Fruit fly (Drosophila melanogaster) whole organism, embryonic: ENCODE results near the gene CG16995.

Source experiments
- CG10543 ChIP-seq: fragments of 200-800 bp; sonication (Bioruptor generic); optimal IDR thresholded peaks from 3 replicates; lab custom pipeline; 2017; ENCODE audit warnings: missing biosample characterization, mild to moderate bottlenecking, missing genetic modification characterization, moderate library complexity
- CG11504 ChIP-seq: fragments of 200-800 bp; sonication (Bioruptor generic); optimal IDR thresholded peaks from 3 replicates; lab custom pipeline; 2019; ENCODE audit warnings: missing biosample characterization, mild to moderate bottlenecking, missing genetic modification characterization, moderate library complexity
- CG11695 ChIP-seq: fragments of 200-800 bp; sonication (Bioruptor generic); IDR thresholded peaks from 3 replicates; pipeline ENCODE4 v1.3.6; 2022; ENCODE audit warnings: missing biosample characterization, missing genetic modification characterization
- CG12155 ChIP-seq: fragments of 200-800 bp; sonication (Bioruptor generic); optimal IDR thresholded peaks from 3 replicates; lab custom pipeline; 2016; ENCODE audit warnings: missing biosample characterization, missing genetic modification characterization
- CG1233 ChIP-seq: fragments of 200-800 bp; sonication (Bioruptor generic); optimal IDR thresholded peaks from 4 replicates; lab custom pipeline; 2018; ENCODE audit warnings: missing biosample characterization, mild to moderate bottlenecking, missing genetic modification characterization
- CG12391 ChIP-seq: fragments of 200-800 bp; sonication (Bioruptor generic); optimal IDR thresholded peaks from 3 replicates; lab custom pipeline; 2018; ENCODE audit warnings: missing biosample characterization, mild to moderate bottlenecking, missing genetic modification characterization, moderate library complexity
- CG12659 ChIP-seq: fragments of 200-800 bp; sonication (Bioruptor generic); optimal IDR thresholded peaks from 3 replicates; lab custom pipeline; 2017; ENCODE audit warnings: mild to moderate bottlenecking, missing biosample characterization, missing genetic modification reagents, missing genetic modification characterization
- CG13894 ChIP-seq: fragments of 200-800 bp; sonication (Bioruptor generic); optimal IDR thresholded peaks from 3 replicates; lab custom pipeline; 2018; ENCODE audit warnings: missing biosample characterization, mild to moderate bottlenecking, missing genetic modification characterization, moderate library complexity
- CG14014 ChIP-seq: fragments of 200-800 bp; sonication (Bioruptor generic); IDR thresholded peaks from 2 replicates; pipeline ENCODE4 v1.3.6; 2022; ENCODE audit warnings: missing biosample characterization, missing genetic modification characterization
- CG18011 ChIP-seq: fragments of 200-800 bp; sonication (Bioruptor generic); optimal IDR thresholded peaks from 2 replicates; lab custom pipeline; 2017; ENCODE audit warnings: missing biosample characterization, missing genetic modification characterization, mild to moderate bottlenecking, moderate library complexity, missing genotype
- CG18599 ChIP-seq: fragments of 200-800 bp; sonication (Bioruptor generic); optimal IDR thresholded peaks from 3 replicates; lab custom pipeline; 2017; ENCODE audit warnings: missing biosample characterization, missing genetic modification characterization, mild to moderate bottlenecking, moderate library complexity, missing genetic modification reagents
- CG2678 ChIP-seq: fragments of 200-800 bp; sonication (Bioruptor generic); optimal IDR thresholded peaks from 3 replicates; lab custom pipeline; 2019; ENCODE audit warnings: missing biosample characterization, mild to moderate bottlenecking, missing genetic modification characterization, moderate library complexity
- CG30403 ChIP-seq: fragments of 200-800 bp; sonication (Bioruptor generic); optimal IDR thresholded peaks from 3 replicates; lab custom pipeline; 2016; ENCODE audit warnings: missing biosample characterization, missing genetic modification characterization
- CG31441 ChIP-seq: fragments of 200-800 bp; sonication (Bioruptor generic); IDR thresholded peaks from 2 replicates; pipeline ENCODE4 v1.3.6; 2022; ENCODE audit warnings: missing biosample characterization, missing genetic modification characterization
- CG32532 ChIP-seq: fragments of 200-800 bp; sonication (Bioruptor generic); IDR thresholded peaks from 2 replicates; pipeline ENCODE4 v1.3.6; 2022; ENCODE audit warnings: missing biosample characterization, missing genetic modification characterization
- CG3281 ChIP-seq: fragments of 200-800 bp; sonication (Bioruptor generic); optimal IDR thresholded peaks from 3 replicates; lab custom pipeline; 2017; ENCODE audit warnings: missing biosample characterization, mild to moderate bottlenecking, missing genetic modification characterization
- CG3847 ChIP-seq: fragments of 200-800 bp; sonication (Bioruptor generic); IDR thresholded peaks from 2 replicates; pipeline ENCODE4 v1.3.6; 2022; ENCODE audit warnings: missing biosample characterization, missing genetic modification characterization
- CG8290 ChIP-seq, 3 experiments: fragments of 200-800 bp; sonication (Bioruptor generic); optimal IDR thresholded peaks; 2 replicates each; lab custom pipeline; 2016 to 2019; ENCODE audit warnings: missing biosample characterization in 3 of 3, missing genetic modification characterization in 3 of 3, mild to moderate bottlenecking in 2 of 3, moderate library complexity in 1 of 3
- CG8924 ChIP-seq: fragments of 200-800 bp; optimal IDR thresholded peaks from 3 replicates; lab custom pipeline; 2019; ENCODE audit warnings: missing biosample characterization, mild to moderate bottlenecking, missing genetic modification characterization, moderate library complexity
- CG9817 ChIP-seq: fragments of 200-800 bp; sonication (Bioruptor generic); optimal IDR thresholded peaks from 2 replicates; lab custom pipeline; 2018; ENCODE audit warnings: missing biosample characterization, mild to moderate bottlenecking, missing genetic modification characterization, moderate library complexity
- CG9932 ChIP-seq: fragments of 200-800 bp; sonication (Bioruptor generic); IDR thresholded peaks from 2 replicates; pipeline ENCODE4 v1.3.6; 2022; ENCODE audit warnings: missing biosample characterization, missing genetic modification characterization
- CoRest ChIP-seq: fragments of 200-800 bp; sonication (Bioruptor generic); optimal IDR thresholded peaks from 3 replicates; lab custom pipeline; 2018; ENCODE audit warnings: missing biosample characterization, mild to moderate bottlenecking, missing genetic modification characterization, moderate library complexity
- Dbx ChIP-seq: fragments of 200-800 bp; sonication (Bioruptor generic); IDR thresholded peaks from 3 replicates; pipeline ENCODE4 v1.3.6; 2022; ENCODE audit warnings: missing biosample characterization, missing genetic modification characterization
- Hr51 ChIP-seq, 2 experiments: fragments of 200-800 bp; sonication (Bioruptor generic); optimal IDR thresholded peaks; 2 replicates in 1 of 2; 3 replicates in 1 of 2; lab custom pipeline; 2016 to 2018; ENCODE audit warnings: missing biosample characterization in 2 of 2, missing genetic modification characterization in 2 of 2, mild to moderate bottlenecking in 1 of 2, moderate library complexity in 1 of 2
- Hr78 ChIP-seq, 2 experiments: fragments of 200-800 bp in 1 of 2; fragments of >200 bp in 1 of 2; sonication (Bioruptor generic) in 1 of 2; optimal IDR thresholded peaks; 2 replicates each; lab custom pipeline; 2017 to 2019; ENCODE audit warnings: missing biosample characterization in 2 of 2, missing genetic modification characterization in 2 of 2, mild to moderate bottlenecking in 1 of 2, moderate library complexity in 1 of 2
- Rfx ChIP-seq: fragments of 200-800 bp; sonication (Bioruptor generic); IDR thresholded peaks from 2 replicates; pipeline ENCODE4 v1.3.6; 2022; ENCODE audit warnings: missing biosample characterization, missing genetic modification characterization
- Trl ChIP-seq, 3 experiments: fragments of >200 bp in 2 of 3; fragments of 200-800 bp in 1 of 3; sonication (Bioruptor generic) in 1 of 3; optimal IDR thresholded peaks; 2 replicates in 1 of 3; 3 replicates in 2 of 3; lab custom pipeline; 2016 to 2017; ENCODE audit warnings: missing biosample characterization in 1 of 3, missing genetic modification characterization in 1 of 3
- YL-1 ChIP-seq: fragments of 200-800 bp; sonication (Bioruptor generic); optimal IDR thresholded peaks from 3 replicates; lab custom pipeline; 2017; ENCODE audit warnings: missing biosample characterization, mild to moderate bottlenecking, missing genetic modification characterization
- ara ChIP-seq: fragments of 200-800 bp; sonication (Bioruptor generic); IDR thresholded peaks from 2 replicates; pipeline ENCODE4 v1.3.6; 2022; ENCODE audit warnings: missing biosample characterization, missing genetic modification characterization
- crc ChIP-seq: fragments of 200-800 bp; sonication (Bioruptor generic); optimal IDR thresholded peaks from 2 replicates; lab custom pipeline; 2016; ENCODE audit warnings: missing biosample characterization, missing genetic modification characterization
- eyg ChIP-seq: fragments of 200-800 bp; sonication (Bioruptor generic); optimal IDR thresholded peaks from 3 replicates; lab custom pipeline; 2016; ENCODE audit warnings: missing biosample characterization, missing genetic modification characterization
- fd3F ChIP-seq: fragments of 200-800 bp; sonication (Bioruptor generic); optimal IDR thresholded peaks from 2 replicates; lab custom pipeline; 2018; ENCODE audit warnings: missing biosample characterization, mild to moderate bottlenecking, missing genetic modification characterization, moderate library complexity
- gt ChIP-seq: fragments of 200-800 bp; sonication (Bioruptor generic); IDR thresholded peaks from 2 replicates; pipeline ENCODE4 v1.3.6; 2022; ENCODE audit warnings: missing biosample characterization, missing genetic modification characterization
- lab ChIP-seq: fragments of 200-800 bp; sonication (Bioruptor generic); optimal IDR thresholded peaks from 3 replicates; lab custom pipeline; 2017; ENCODE audit warnings: missing biosample characterization, missing genetic modification characterization, mild to moderate bottlenecking, moderate library complexity, missing genetic modification reagents
- nerfin-1 ChIP-seq: fragments of 200-800 bp; sonication (Bioruptor generic); optimal IDR thresholded peaks from 3 replicates; lab custom pipeline; 2019; ENCODE audit warnings: missing biosample characterization, mild to moderate bottlenecking, missing genetic modification characterization, moderate library complexity
- nmo ChIP-seq: fragments of 200-800 bp; sonication (Bioruptor generic); optimal IDR thresholded peaks from 2 replicates; lab custom pipeline; 2018; ENCODE audit warnings: missing biosample characterization, mild to moderate bottlenecking, missing genetic modification characterization, moderate library complexity
- org-1 ChIP-seq: fragments of 200-800 bp; sonication (Bioruptor generic); optimal IDR thresholded peaks from 2 replicates; lab custom pipeline; 2017; ENCODE audit warnings: missing biosample characterization, missing genetic modification characterization
- pan ChIP-seq, 4 experiments: fragments of >200 bp in 3 of 4; fragments of 200-800 bp in 1 of 4; sonication (Bioruptor generic) in 1 of 4; optimal IDR thresholded peaks in 3 of 4; IDR thresholded peaks in 1 of 4; 2 replicates each; pipeline versions ENCODE4 v1.3.6 to Lab custom; 2017 to 2022; ENCODE audit warnings: missing biosample characterization in 2 of 4, missing genetic modification characterization in 2 of 4, mixed read lengths in 1 of 4
- peb ChIP-seq: fragments of 200-800 bp; sonication (Bioruptor generic); IDR thresholded peaks from 2 replicates; pipeline ENCODE4 v1.3.6; 2022; ENCODE audit warnings: missing biosample characterization, missing genetic modification characterization
- phol ChIP-seq: fragments of 200-800 bp; sonication (Bioruptor generic); optimal IDR thresholded peaks from 3 replicates; lab custom pipeline; 2018; ENCODE audit warnings: missing biosample characterization, mild to moderate bottlenecking, missing genetic modification characterization, moderate library complexity
- slou ChIP-seq: fragments of 200-800 bp; sonication (Bioruptor generic); optimal IDR thresholded peaks from 3 replicates; lab custom pipeline; 2016; ENCODE audit warnings: missing biosample characterization, missing genetic modification characterization
- trem ChIP-seq: fragments of 200-800 bp; optimal IDR thresholded peaks from 3 replicates; lab custom pipeline; 2019; ENCODE audit warnings: missing biosample characterization, mild to moderate bottlenecking, missing genetic modification characterization, moderate library complexity
- wdn ChIP-seq: fragments of 200-800 bp; sonication (Bioruptor generic); IDR thresholded peaks from 2 replicates; pipeline ENCODE4 v1.3.6; 2022; ENCODE audit warnings: missing biosample characterization, missing genetic modification characterization

CG16995 gene

dm6 chr2L:2348479-2348878, 40.7 kb downstream of the CG16995 start (continued):
- TF ChIP-seq CG14014 (peak; percentile 37; the same call in 1 of the 2 replicates), Trl (optimal IDR thresholded peaks at IDR 0.05; lab: Kevin White, UChicago) (no peak), Trl (GFP tag; optimal IDR thresholded peaks at IDR 0.05; lab: Kevin White, UChicago) (no peak), CG12155 (GFP tag; lab: Kevin White, UChicago) (peak; percentile 16), CG11504 (tag; lab: Kevin White, UChicago) (peak; percentile 66), CG8924 (tag; lab: Kevin White, UChicago) (peak; percentile 38), CG32532 (GFP tag; lab: Robert Waterston, UW) (peak; percentile 54; the same call in 1 of the 2 replicates), CG3847 (GFP tag; lab: Robert Waterston, UW) (peak; percentile 53), Hr51 (GFP tag; optimal IDR thresholded peaks at IDR 0.05; lab: Kevin White, UChicago) (peak in 1 of 2 experiments; percentile 60), gt (GFP tag; lab: Robert Waterston, UW) (no peak), CG2678 (no peak), CG31441 (GFP tag; lab: Robert Waterston, UW) (peak; percentile 45; the same call in 1 of the 2 replicates), CG13894 (tag; lab: Kevin White, UChicago) (peak; percentile 82), CG3281 (GFP tag; lab: Kevin White, UChicago) (peak; percentile 57), CG18599 (GFP tag; lab: Kevin White, UChicago) (peak; percentile 81), eyg (GFP tag; lab: Kevin White, UChicago) (no peak), slou (GFP tag; lab: Kevin White, UChicago) (no peak), phol (tag; lab: Kevin White, UChicago) (peak; percentile 41), trem (no peak), org-1 (GFP tag; lab: Kevin White, UChicago) (no peak), CG10543 (GFP tag; lab: Kevin White, UChicago) (peak; percentile 17), CG8290 (GFP tag; optimal IDR thresholded peaks at IDR 0.05; lab: Kevin White, UChicago) (no peak), CG8290 (tag; optimal IDR thresholded peaks at IDR 0.05; lab: Kevin White, UChicago) (no peak), nmo (GFP tag; lab: Kevin White, UChicago) (peak; percentile 24), Dbx (GFP tag; lab: Robert Waterston, UW) (peak; percentile 60; the same call in 1 of the 3 replicates), CG12391 (tag; lab: Kevin White, UChicago) (peak; percentile 45), CG11695 (0 out of 3 replicates have a peak, but pooled peaks have one; percentile 41), pan (optimal IDR thresholded peaks at IDR 0.05; lab: Kevin White, UChicago) (no peak), pan (GFP tag; optimal IDR thresholded peaks at IDR 0.05 in 1 of 2, IDR thresholded peaks at IDR 0.05 in 1 of 2) (peak in 1 of 2 experiments; percentile 48), CoRest (peak; percentile 52), lab (peak; percentile 74), CG9932 (GFP tag; lab: Robert Waterston, UW) (peak; percentile 49; the same call in 1 of the 2 replicates), CG9817 (peak; percentile 50), peb (GFP tag; lab: Robert Waterston, UW) (no peak), nerfin-1 (no peak), Rfx (GFP tag; lab: Robert Waterston, UW) (peak; percentile 68), CG12659 (peak; percentile 24), wdn (GFP tag; lab: Robert Waterston, UW) (peak; percentile 43; the same call in 1 of the 2 replicates), fd3F (GFP tag; lab: Kevin White, UChicago) (peak; percentile 28), crc (GFP tag; lab: Kevin White, UChicago) (no peak), Hr78 (GFP tag; optimal IDR thresholded peaks at IDR 0.05; lab: Kevin White, UChicago) (no peak), CG18011 (no peak), CG1233 (peak; percentile 5), CG30403 (peak; percentile 19), YL-1 (no peak), ara (GFP tag; lab: Robert Waterston, UW) (0 out of 2 replicates have a peak, but pooled peaks have one; percentile 7)
